Worm (Caenorhabditis elegans) whole organism, L2 larva: ENCODE measurements around the gene lag-2.

ENCODE experiments used
- ceh-16 ChIP-seq: fragments of 150-350 bp; optimal IDR thresholded peaks from 2 replicates; lab custom pipeline; 2014; ENCODE audit warnings: missing biosample characterization, missing genetic modification characterization
- elt-1 ChIP-seq: fragments of 150-350 bp; optimal IDR thresholded peaks from 2 replicates; lab custom pipeline; 2014; ENCODE audit warnings: missing biosample characterization, missing genetic modification characterization
- fos-1 ChIP-seq: fragments of 150-350 bp; optimal IDR thresholded peaks from 2 replicates; lab custom pipeline; 2014; ENCODE audit warnings: missing biosample characterization, missing genetic modification characterization
- unc-62 ChIP-seq: fragments of 150-350 bp; optimal IDR thresholded peaks from 2 replicates; lab custom pipeline; 2014; ENCODE audit warnings: missing biosample characterization, missing genetic modification reagents, missing genetic modification characterization
- zag-1 ChIP-seq: fragments of 150-350 bp; optimal IDR thresholded peaks from 2 replicates; lab custom pipeline; 2014; ENCODE audit warnings: missing biosample characterization, missing genetic modification characterization
- ztf-1 ChIP-seq: fragments of 200-800 bp; sonication (Bioruptor generic); conservative IDR thresholded peaks from 2 replicates; pipeline ENCODE4 v1.3.6; 2022; ENCODE audit warnings: missing genetic modification characterization, missing compliant biosample characterization

ce11 chrV:3163143-3163542 lies 25.0 kb upstream of the lag-2 start:
- TF ChIP-seq ceh-16 (tag; lab: Kevin White, UChicago) (no peak), fos-1 (tag; lab: Kevin White, UChicago) (no peak), unc-62 (GFP tag; lab: Kevin White, UChicago) (no peak), ztf-1 (no peak), elt-1 (tag; lab: Kevin White, UChicago) (no peak), zag-1 (tag; lab: Kevin White, UChicago) (no peak)
